Fruit fly (Drosophila melanogaster): ENCODE data around the gene CG9135.

Gene CG9135

DNA sequence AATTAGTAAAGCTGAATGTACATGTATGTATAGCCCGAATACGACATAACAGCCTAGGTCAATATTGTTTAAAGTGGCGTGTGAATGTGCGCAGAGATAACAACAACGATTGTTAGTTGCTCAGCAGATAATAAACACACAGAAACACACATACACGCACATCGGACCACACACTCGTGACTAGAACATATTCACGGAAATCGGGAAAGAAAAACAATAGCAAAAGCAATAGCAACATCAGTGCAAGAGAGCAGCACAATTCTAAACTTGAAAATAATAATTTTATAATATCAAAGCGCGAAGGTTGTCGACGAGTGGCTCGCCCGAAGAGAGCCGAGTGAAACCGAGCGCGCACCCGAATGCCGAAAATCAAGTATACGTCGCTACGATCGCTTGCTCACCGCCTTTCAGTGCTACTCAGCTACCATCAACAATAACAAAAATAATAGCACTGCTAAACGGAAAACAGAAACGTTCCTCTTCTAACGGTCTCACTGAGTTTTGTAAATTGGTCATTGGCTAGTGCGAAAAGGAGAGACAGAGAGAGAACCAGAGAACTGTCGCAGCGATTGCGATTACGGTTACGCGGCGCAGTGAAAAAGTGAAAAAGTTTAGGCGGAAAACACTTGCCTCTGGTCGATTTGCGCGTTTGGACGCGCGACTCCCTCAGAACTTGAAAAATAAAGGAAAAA lies 32.5 kb downstream of the CG9135 start:
- TF ChIP-seq CG2116 (GFP tag; optimal IDR thresholded peaks at IDR 0.05) = peak; percentile 18
- peak; percentile 40 for TF ChIP-seq PHDP (tag; optimal IDR thresholded peaks at IDR 0.05)
- peak; percentile 55 for TF ChIP-seq caup (GFP tag; optimal IDR thresholded peaks at IDR 0.05; ENCODE audit: severe bottlenecking)
- peak; percentile 70 for TF ChIP-seq CG12769 (tag; optimal IDR thresholded peaks at IDR 0.05)
- TF ChIP-seq Taf1 (GFP tag; IDR thresholded peaks at IDR 0.05) = no peak
- peak; percentile 88 for TF ChIP-seq sug (tag; optimal IDR thresholded peaks at IDR 0.05)
- peak; percentile 5 for TF ChIP-seq CG7556 (GFP tag; optimal IDR thresholded peaks at IDR 0.05)
- peak; percentile 45 for TF ChIP-seq HHEX (GFP tag; optimal IDR thresholded peaks at IDR 0.05)
- TF ChIP-seq Deaf1 (tag; optimal IDR thresholded peaks at IDR 0.05) = peak; percentile 99
- no peak for TF ChIP-seq CG3838 (GFP tag; optimal IDR thresholded peaks at IDR 0.05)
- peak; percentile 11 for TF ChIP-seq salm (tag; optimal IDR thresholded peaks at IDR 0.05)
- TF ChIP-seq CG13424 (tag; optimal IDR thresholded peaks at IDR 0.05) = peak; percentile 7
- peak; percentile 83 for TF ChIP-seq sens (GFP tag)
- peak; percentile 56 for TF ChIP-seq lab (GFP tag; optimal IDR thresholded peaks at IDR 0.05)
- no peak for TF ChIP-seq NfI (GFP tag; optimal IDR thresholded peaks at IDR 0.05)
- TF ChIP-seq dysf (GFP tag; IDR thresholded peaks at IDR 0.05) = no peak
- no peak for TF ChIP-seq pum (GFP tag; optimal IDR thresholded peaks at IDR 0.05)
- TF ChIP-seq CG2120 (GFP tag; optimal IDR thresholded peaks at IDR 0.05) = peak; percentile 4
- peak; percentile 17; the same call in 1 of the 3 replicates for TF ChIP-seq Aef1 (GFP tag; IDR thresholded peaks at IDR 0.05)
- no peak for TF ChIP-seq CG12236 (GFP tag; optimal IDR thresholded peaks at IDR 0.05)
- peak; percentile 10; the same call in 1 of the 2 replicates for TF ChIP-seq Rfx (GFP tag; IDR thresholded peaks at IDR 0.05)
- TF ChIP-seq crc (GFP tag; optimal IDR thresholded peaks at IDR 0.05) = no peak
- no peak for TF ChIP-seq Gsc (GFP tag; IDR thresholded peaks at IDR 0.05)
- TF ChIP-seq CG12744 (GFP tag; optimal IDR thresholded peaks at IDR 0.05) = no peak
- TF ChIP-seq mirr (GFP tag; optimal IDR thresholded peaks at IDR 0.05) = peak; percentile 98
- TF ChIP-seq Fer2 (tag; optimal IDR thresholded peaks at IDR 0.05) = peak; percentile 7
- TF ChIP-seq CG8924 (tag; optimal IDR thresholded peaks at IDR 0.05) = peak; percentile 37
- peak; percentile 75 for TF ChIP-seq CrebB (tag; optimal IDR thresholded peaks at IDR 0.05)
- no peak for TF ChIP-seq hkb (optimal IDR thresholded peaks at IDR 0.05)
- 0 out of 2 replicates have a peak, but pooled peaks have one; percentile 16 for TF ChIP-seq hkb (GFP tag; IDR thresholded peaks at IDR 0.05)
- peak; percentile 57 for TF ChIP-seq Fer1 (GFP tag; optimal IDR thresholded peaks at IDR 0.05)
- TF ChIP-seq HLH54F (GFP tag; optimal IDR thresholded peaks at IDR 0.05) = no peak
- no peak for TF ChIP-seq CG2889 (GFP tag; IDR thresholded peaks at IDR 0.05)
- TF ChIP-seq Ets65A (GFP tag) = peak; percentile 60
- peak; percentile 9 for TF ChIP-seq CG12219 (GFP tag; optimal IDR thresholded peaks at IDR 0.05)
- peak; percentile 52 for TF ChIP-seq CG4328 (GFP tag; optimal IDR thresholded peaks at IDR 0.05)
- TF ChIP-seq CG13296 (GFP tag; optimal IDR thresholded peaks at IDR 0.05) = peak; percentile 53
- no peak for TF ChIP-seq Hand (GFP tag; optimal IDR thresholded peaks at IDR 0.05)
- no peak for TF ChIP-seq Tbp (GFP tag; optimal IDR thresholded peaks at IDR 0.05)
- TF ChIP-seq Sox102F (GFP tag; optimal IDR thresholded peaks at IDR 0.05) = peak; percentile 1
- no peak for TF ChIP-seq Stat92E (GFP tag; optimal IDR thresholded peaks at IDR 0.05)
- peak; percentile 27 for TF ChIP-seq CG12155 (GFP tag; optimal IDR thresholded peaks at IDR 0.05)
- peak; percentile 0 for TF ChIP-seq CHES-1-like (GFP tag; optimal IDR thresholded peaks at IDR 0.05)
- TF ChIP-seq schlank (tag; optimal IDR thresholded peaks at IDR 0.05) = peak; percentile 8
- peak; percentile 2 for TF ChIP-seq CG1233 (GFP tag; optimal IDR thresholded peaks at IDR 0.05)
- peak; percentile 59 for TF ChIP-seq grn (GFP tag; optimal IDR thresholded peaks at IDR 0.05)
- TF ChIP-seq CG6765 (GFP tag; optimal IDR thresholded peaks at IDR 0.05) = peak; percentile 5
- TF ChIP-seq NFAT (GFP tag; IDR thresholded peaks at IDR 0.05) = peak; percentile 14; the same call in 1 of the 2 replicates
- TF ChIP-seq CG14014 (GFP tag; IDR thresholded peaks at IDR 0.05) = peak; percentile 11; the same call in 1 of the 2 replicates
- peak; percentile 89 for TF ChIP-seq cwo (GFP tag; optimal IDR thresholded peaks at IDR 0.05)
